Fruit fly (Drosophila melanogaster): ENCODE data around the gene CG32532.

CG32532 gene

dm6 chrX:19494830-19495610 lies 52.3 kb downstream of the CG32532 start, which contains the start of the genes ksh, CG14200 and Pfrx (continued):
- TF ChIP-seq wor (GFP tag; IDR thresholded peaks at IDR 0.05) (no peak), CG10979 (tag; optimal IDR thresholded peaks at IDR 0.05) (no peak), gsb-n (tag; optimal IDR thresholded peaks at IDR 0.05) (peak; percentile 39), HLH54F (GFP tag; optimal IDR thresholded peaks at IDR 0.05) (peak; percentile 15), corto (GFP tag; optimal IDR thresholded peaks at IDR 0.05) (no peak), CG12104 (GFP tag; optimal IDR thresholded peaks at IDR 0.05) (no peak), bsh (GFP tag; optimal IDR thresholded peaks at IDR 0.05) (no peak), CG4282 (GFP tag; optimal IDR thresholded peaks at IDR 0.05) (no peak), Rfx (GFP tag; IDR thresholded peaks at IDR 0.05) (peak; percentile 46), CG4730 (GFP tag; IDR thresholded peaks at IDR 0.05) (no peak), Doc3 (GFP tag; IDR thresholded peaks at IDR 0.05; ENCODE audit: partially characterized antibody) (peak; percentile 60), CG32767 (GFP tag; IDR thresholded peaks at IDR 0.05) (no peak), CG4424 (GFP tag; optimal IDR thresholded peaks at IDR 0.05) (no peak), CG6654 (GFP tag; optimal IDR thresholded peaks at IDR 0.05) (no peak), CG15011 (GFP tag; optimal IDR thresholded peaks at IDR 0.05) (no peak), Gsc (GFP tag; IDR thresholded peaks at IDR 0.05) (no peak), CG43689 (GFP tag; IDR thresholded peaks at IDR 0.05) (no peak), Adf1 (GFP tag; IDR thresholded peaks at IDR 0.05) (no peak), CG14050 (GFP tag; IDR thresholded peaks at IDR 0.05) (no peak), HHEX (GFP tag; optimal IDR thresholded peaks at IDR 0.05) (no peak), Oli (tag; optimal IDR thresholded peaks at IDR 0.05) (no peak), CG10654 (GFP tag; optimal IDR thresholded peaks at IDR 0.05) (no peak), Lim3 (GFP tag; IDR thresholded peaks at IDR 0.05) (no peak), CHES-1-like (GFP tag; optimal IDR thresholded peaks at IDR 0.05) (peak; percentile 19), zen2 (GFP tag; IDR thresholded peaks at IDR 0.05; ENCODE audit: partially characterized antibody) (peak; percentile 78), jing (GFP tag; optimal IDR thresholded peaks at IDR 0.05) (no peak), CG10267 (tag; optimal IDR thresholded peaks at IDR 0.05) (no peak), ERR (GFP tag; optimal IDR thresholded peaks at IDR 0.05) (no peak), Mrtf (GFP tag; IDR thresholded peaks at IDR 0.05) (no peak), CG15696 (tag; optimal IDR thresholded peaks at IDR 0.05) (no peak), CG15479 (GFP tag; optimal IDR thresholded peaks at IDR 0.05) (no peak), CG7372 (GFP tag; IDR thresholded peaks at IDR 0.05) (no peak), Awh (GFP tag; IDR thresholded peaks at IDR 0.05) (no peak), Meics (GFP tag; optimal IDR thresholded peaks at IDR 0.05) (no peak), sim (GFP tag; IDR thresholded peaks at IDR 0.05) (no peak), HLH3B (GFP tag; IDR thresholded peaks at IDR 0.05) (no peak), CG30431 (GFP tag; optimal IDR thresholded peaks at IDR 0.05) (no peak), pita (GFP tag; optimal IDR thresholded peaks at IDR 0.05) (no peak), h (optimal IDR thresholded peaks at IDR 0.05) (no peak), CTCF (GFP tag; optimal IDR thresholded peaks at IDR 0.05) (no peak), CG3995 (GFP tag; optimal IDR thresholded peaks at IDR 0.05) (no peak), CG1529 (GFP tag; optimal IDR thresholded peaks at IDR 0.05) (no peak), ase (GFP tag; IDR thresholded peaks at IDR 0.05) (no peak), Atf-2 (GFP tag; optimal IDR thresholded peaks at IDR 0.05) (no peak), aop (GFP tag; IDR thresholded peaks at IDR 0.05) (no peak), mld (GFP tag; IDR thresholded peaks at IDR 0.05; ENCODE audit: partially characterized antibody) (peak; percentile 88), H2.0 (GFP tag; IDR thresholded peaks at IDR 0.05) (no peak), CG11560 (tag; IDR thresholded peaks at IDR 0.05) (peak; percentile 64; the same call in 2 of the 3 replicates), org-1 (GFP tag; optimal IDR thresholded peaks at IDR 0.05) (no peak), CG11723 (GFP tag; optimal IDR thresholded peaks at IDR 0.05) (no peak), D (optimal IDR thresholded peaks at IDR 0.05) (no peak), D (GFP tag; optimal IDR thresholded peaks at IDR 0.05) (no peak)

All from whole organism, embryonic.